Worm (Caenorhabditis elegans): ENCODE data around the gene era-1.

DNA sequence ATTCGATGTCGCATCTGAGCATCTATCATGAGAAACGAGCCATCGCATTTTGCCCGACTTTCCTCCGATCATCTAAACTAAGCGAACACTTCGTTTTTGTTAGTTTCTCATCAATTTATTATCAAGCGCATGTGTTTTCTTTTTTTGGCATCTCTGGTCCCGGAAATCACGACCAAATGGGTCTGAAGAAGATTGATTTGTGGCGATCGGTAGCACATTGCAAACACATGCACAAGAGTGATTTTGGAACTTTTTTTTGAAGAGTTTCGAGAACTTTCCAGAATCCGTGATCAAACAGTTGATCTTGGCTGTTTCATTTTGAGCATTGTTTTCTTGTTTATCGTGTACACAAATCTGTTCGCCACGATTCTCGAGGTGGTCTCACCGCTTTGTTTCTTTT, 50.4 kb downstream of the era-1 start:
- no peak for TF ChIP-seq mdl-1 (tag; optimal IDR thresholded peaks at IDR 0.05)
- TF ChIP-seq nhr-12 (tag; optimal IDR thresholded peaks at IDR 0.05): no peak
- no peak for TF ChIP-seq fos-1 (tag; optimal IDR thresholded peaks at IDR 0.05)
- TF ChIP-seq R02D3.7 (tag; optimal IDR thresholded peaks at IDR 0.05): no peak
- TF ChIP-seq nhr-237 (tag; optimal IDR thresholded peaks at IDR 0.05): no peak
- TF ChIP-seq nhr-28 (tag; optimal IDR thresholded peaks at IDR 0.05): no peak
- TF ChIP-seq lin-15B (tag; optimal IDR thresholded peaks at IDR 0.05): no peak
- TF ChIP-seq snpc-4 (tag; optimal IDR thresholded peaks at IDR 0.05): no peak
- TF ChIP-seq unc-62 (GFP tag; optimal IDR thresholded peaks at IDR 0.05): no peak
- no peak for TF ChIP-seq ceh-28 (tag; optimal IDR thresholded peaks at IDR 0.05)

Measured in whole organism, L3 larva.